Worm (Caenorhabditis elegans) whole organism, L3 larva: ENCODE data around the gene cutl-9.

Experiments used
- R02D3.7 ChIP-seq: fragments of 150-350 bp; optimal IDR thresholded peaks from 2 replicates; lab custom pipeline; 2014; ENCODE audit warnings: missing biosample characterization, missing genetic modification characterization
- ZK546.5 ChIP-seq: sonication (generic microtip); optimal IDR thresholded peaks from 2 replicates; lab custom pipeline; 2017; ENCODE audit warnings: missing biosample characterization, missing genetic modification characterization
- aly-2 ChIP-seq: fragments of 150-350 bp; optimal IDR thresholded peaks from 2 replicates; lab custom pipeline; 2014; ENCODE audit warnings: missing biosample characterization, missing genetic modification characterization
- ama-1 ChIP-seq: fragments of 150-350 bp; optimal IDR thresholded peaks from 2 replicates; lab custom pipeline; 2018
- ceh-16 ChIP-seq: sonication (generic microtip); optimal IDR thresholded peaks from 2 replicates; lab custom pipeline; 2017; ENCODE audit warnings: missing biosample characterization, missing genetic modification characterization
- ceh-28 ChIP-seq: fragments of 150-350 bp; optimal IDR thresholded peaks from 2 replicates; lab custom pipeline; 2014; ENCODE audit warnings: missing biosample characterization, missing genetic modification reagents, missing genetic modification characterization
- ceh-82 ChIP-seq: fragments of 150-350 bp; optimal IDR thresholded peaks from 2 replicates; lab custom pipeline; 2014; ENCODE audit warnings: missing biosample characterization, missing genetic modification characterization
- ceh-9 ChIP-seq: sonication (generic microtip); optimal IDR thresholded peaks from 2 replicates; lab custom pipeline; 2018; ENCODE audit warnings: missing biosample characterization, missing genetic modification characterization
- daf-12 ChIP-seq: fragments of 150-350 bp; optimal IDR thresholded peaks from 2 replicates; lab custom pipeline; 2014; ENCODE audit warnings: missing biosample characterization, missing genetic modification reagents, missing genetic modification characterization
- egl-27 ChIP-seq: sonication (generic microtip); optimal IDR thresholded peaks from 4 replicates; lab custom pipeline; 2017; ENCODE audit warnings: missing biosample characterization, missing genetic modification reagents, missing genetic modification characterization
- elt-1 ChIP-seq: fragments of 150-350 bp; optimal IDR thresholded peaks from 2 replicates; lab custom pipeline; 2014; ENCODE audit warnings: missing biosample characterization, missing genetic modification characterization
- elt-2 ChIP-seq: sonication (generic microtip); optimal IDR thresholded peaks from 2 replicates; lab custom pipeline; 2016; ENCODE audit warnings: missing genetic modification reagents, mild to moderate bottlenecking, missing genetic modification characterization, missing compliant biosample characterization
- elt-3 ChIP-seq, 3 experiments: fragments of 150-350 bp in 1 of 3; sonication (generic microtip) in 2 of 3; optimal IDR thresholded peaks; 2 replicates in 2 of 3; 4 replicates in 1 of 3; lab custom pipeline; 2014 to 2017; ENCODE audit warnings: missing biosample characterization in 3 of 3, missing genetic modification characterization in 3 of 3
- eor-1 ChIP-seq, 2 experiments: fragments of 150-350 bp; optimal IDR thresholded peaks; 2 replicates each; lab custom pipeline; 2014 to 2018; ENCODE audit warnings: missing biosample characterization in 2 of 2, missing genetic modification characterization in 2 of 2
- fkh-2 ChIP-seq: fragments of 150-350 bp; optimal IDR thresholded peaks from 2 replicates; lab custom pipeline; 2014; ENCODE audit warnings: missing biosample characterization, missing genetic modification reagents, missing genetic modification characterization
- hmg-11 ChIP-seq: sonication (generic microtip); optimal IDR thresholded peaks from 2 replicates; lab custom pipeline; 2016; ENCODE audit warnings: missing genetic modification characterization, missing compliant biosample characterization
- lin-15B ChIP-seq: fragments of 150-350 bp; optimal IDR thresholded peaks from 2 replicates; lab custom pipeline; 2014; ENCODE audit warnings: missing biosample characterization, missing genetic modification characterization
- lin-39 ChIP-seq: fragments of 150-350 bp; optimal IDR thresholded peaks from 2 replicates; lab custom pipeline; 2018; ENCODE audit warnings: missing biosample characterization, missing genetic modification reagents, missing genetic modification characterization
- lsy-12 ChIP-seq: sonication (generic microtip); optimal IDR thresholded peaks from 2 replicates; lab custom pipeline; 2016; ENCODE audit warnings: mild to moderate bottlenecking, missing genetic modification characterization, missing compliant biosample characterization
- mdl-1 ChIP-seq: fragments of 150-350 bp; optimal IDR thresholded peaks from 2 replicates; lab custom pipeline; 2014; ENCODE audit warnings: missing biosample characterization, missing genetic modification characterization
- mml-1 ChIP-seq: fragments of 150-350 bp; sonication (generic microtip); optimal IDR thresholded peaks from 3 replicates; lab custom pipeline; 2014; ENCODE audit warnings: missing biosample characterization, missing genetic modification characterization
- nfya-1 ChIP-seq: sonication (generic microtip); optimal IDR thresholded peaks from 2 replicates; lab custom pipeline; 2017; ENCODE audit warnings: missing genetic modification characterization, mild to moderate bottlenecking, missing compliant biosample characterization, antibody characterized with exemption, moderate library complexity; ENCODE audit not compliant: insufficient read depth
- nhr-11 ChIP-seq: fragments of 150-350 bp; optimal IDR thresholded peaks from 2 replicates; lab custom pipeline; 2014; ENCODE audit warnings: missing biosample characterization, missing genetic modification characterization
- nhr-23 ChIP-seq: fragments of 150-350 bp; optimal IDR thresholded peaks from 2 replicates; lab custom pipeline; 2014; ENCODE audit warnings: missing biosample characterization, missing genetic modification reagents, missing genetic modification characterization
- nhr-237 ChIP-seq: fragments of 150-350 bp; optimal IDR thresholded peaks from 2 replicates; lab custom pipeline; 2014; ENCODE audit warnings: missing biosample characterization, missing genetic modification characterization
- nhr-28 ChIP-seq: fragments of 150-350 bp; optimal IDR thresholded peaks from 2 replicates; lab custom pipeline; 2014; ENCODE audit warnings: missing biosample characterization, missing genetic modification characterization
- nhr-43 ChIP-seq: sonication (generic microtip); optimal IDR thresholded peaks from 2 replicates; lab custom pipeline; 2016; ENCODE audit warnings: mild to moderate bottlenecking, missing genetic modification characterization, missing compliant biosample characterization; ENCODE audit not compliant: poor library complexity, severe bottlenecking
- nhr-67 ChIP-seq: fragments of 150-350 bp; optimal IDR thresholded peaks from 2 replicates; lab custom pipeline; 2014; ENCODE audit warnings: missing biosample characterization, missing genetic modification characterization
- nhr-77 ChIP-seq: fragments of 150-350 bp; optimal IDR thresholded peaks from 2 replicates; lab custom pipeline; 2014; ENCODE audit warnings: missing biosample characterization, missing genetic modification characterization
- pha-4 ChIP-seq: fragments of 150-350 bp; optimal IDR thresholded peaks from 2 replicates; lab custom pipeline; 2014; ENCODE audit warnings: missing biosample characterization, missing genetic modification reagents, missing genetic modification characterization
- sea-2 ChIP-seq: fragments of 150-350 bp; sonication (generic microtip); optimal IDR thresholded peaks from 4 replicates; lab custom pipeline; 2014; ENCODE audit warnings: missing biosample characterization, missing genetic modification reagents, missing genetic modification characterization
- skn-1 ChIP-seq: fragments of 150-350 bp; optimal IDR thresholded peaks from 2 replicates; lab custom pipeline; 2014; ENCODE audit warnings: missing biosample characterization, missing genetic modification characterization
- tbx-2 ChIP-seq: sonication (generic microtip); optimal IDR thresholded peaks from 2 replicates; lab custom pipeline; 2016; ENCODE audit warnings: mild to moderate bottlenecking, missing genetic modification characterization, missing compliant biosample characterization
- unc-39 ChIP-seq: sonication (generic microtip); optimal IDR thresholded peaks from 4 replicates; lab custom pipeline; 2017; ENCODE audit warnings: missing biosample characterization, missing genetic modification characterization
- unc-62 ChIP-seq: fragments of 150-350 bp; sonication (generic microtip); optimal IDR thresholded peaks from 4 replicates; lab custom pipeline; 2014; ENCODE audit warnings: missing biosample characterization, missing genetic modification reagents, missing genetic modification characterization
- zag-1 ChIP-seq: fragments of 150-350 bp; optimal IDR thresholded peaks from 2 replicates; lab custom pipeline; 2014; ENCODE audit warnings: missing biosample characterization, missing genetic modification characterization
- ztf-11 ChIP-seq: fragments of 150-350 bp; optimal IDR thresholded peaks from 2 replicates; lab custom pipeline; 2014; ENCODE audit warnings: missing biosample characterization, missing genetic modification characterization

The cutl-9 gene

ce11 chrII:10603560-10603959 is 18.5 kb upstream of the cutl-9 start:
- TF ChIP-seq nfya-1 (tag; lab: Kevin White, UChicago) (peak; percentile 81), daf-12 (tag; lab: Kevin White, UChicago) (no peak)

ce11 chrII:10605512-10605911 is 16.6 kb upstream of the cutl-9 start, which contains the start of gene taf-13:
Gene taf-13 (minus strand): TSS chrII:10605612.
- TF ChIP-seq ztf-11 (tag; lab: Kevin White, UChicago) (no peak), nhr-237 (tag; lab: Kevin White, UChicago) (no peak), R02D3.7 (no peak), fkh-2 (tag; lab: Kevin White, UChicago) (no peak), mdl-1 (tag; lab: Kevin White, UChicago) (no peak), nhr-11 (tag; lab: Kevin White, UChicago) (no peak), hmg-11 (tag; lab: Kevin White, UChicago) (no peak), skn-1 (tag; lab: Kevin White, UChicago) (no peak), ZK546.5 (tag; lab: Kevin White, UChicago) (no peak), mml-1 (no peak), tbx-2 (tag; lab: Kevin White, UChicago) (no peak), ama-1 (lab: Kevin White, UChicago) (no peak), egl-27 (tag; lab: Kevin White, UChicago) (no peak), nhr-23 (tag; lab: Kevin White, UChicago) (no peak), aly-2 (tag; lab: Kevin White, UChicago) (no peak), eor-1 (tag; optimal IDR thresholded peaks at IDR 0.05; lab: Kevin White, UChicago) (no peak), ceh-9 (tag; lab: Kevin White, UChicago) (no peak), nhr-77 (tag; lab: Kevin White, UChicago) (no peak), zag-1 (tag; lab: Kevin White, UChicago) (no peak)
- TF ChIP-seq, all 47 proteins: peak for 0

- peak; percentile 1 for TF ChIP-seq hmg-11 (tag; lab: Kevin White, UChicago)
- TF ChIP-seq pha-4 (tag; lab: Kevin White, UChicago): peak; percentile 80
- no peak for TF ChIP-seq skn-1 (tag; lab: Kevin White, UChicago)
- TF ChIP-seq elt-2 (tag; lab: Kevin White, UChicago): peak; percentile 43
- no peak for TF ChIP-seq unc-39 (tag; lab: Kevin White, UChicago)
- no peak for TF ChIP-seq lsy-12 (tag; lab: Kevin White, UChicago)
- no peak for TF ChIP-seq sea-2 (GFP tag; lab: Kevin White, UChicago)
- TF ChIP-seq nhr-43 (tag; lab: Kevin White, UChicago): no peak
- peak; percentile 5 for TF ChIP-seq nhr-23 (tag; lab: Kevin White, UChicago)
- peak; percentile 72 for TF ChIP-seq lin-15B (tag; lab: Kevin White, UChicago)
- TF ChIP-seq nhr-67 (tag; lab: Kevin White, UChicago): no peak
- peak; percentile 31 for TF ChIP-seq nfya-1 (tag; lab: Kevin White, UChicago)
Measured at ce11 chrII:10607238-10607961, 14.7 kb upstream of the cutl-9 start, which contains the start of gene ccm-3. Gene ccm-3 (minus strand): TSS chrII:10607275.

ce11 chrII:10608821-10609220 is 13.2 kb upstream of the cutl-9 start:
- TF ChIP-seq ceh-16 (tag; lab: Kevin White, UChicago) (no peak), aly-2 (tag; lab: Kevin White, UChicago) (no peak), unc-62 (no peak), ztf-11 (tag; lab: Kevin White, UChicago) (no peak), lin-39 (no peak), lsy-12 (tag; lab: Kevin White, UChicago) (no peak), tbx-2 (tag; lab: Kevin White, UChicago) (no peak), elt-2 (tag; lab: Kevin White, UChicago) (no peak), elt-3 (tag; optimal IDR thresholded peaks at IDR 0.05; lab: Kevin White, UChicago) (no peak), nhr-11 (tag; lab: Kevin White, UChicago) (no peak), ceh-82 (no peak), ZK546.5 (tag; lab: Kevin White, UChicago) (no peak), R02D3.7 (no peak), sea-2 (GFP tag; lab: Kevin White, UChicago) (no peak), nhr-28 (tag; lab: Kevin White, UChicago) (no peak), elt-1 (tag; lab: Kevin White, UChicago) (no peak), ceh-28 (no peak), skn-1 (tag; lab: Kevin White, UChicago) (no peak)
